Worm (Caenorhabditis elegans): ENCODE measurements around the gene rev-1.

DNA sequence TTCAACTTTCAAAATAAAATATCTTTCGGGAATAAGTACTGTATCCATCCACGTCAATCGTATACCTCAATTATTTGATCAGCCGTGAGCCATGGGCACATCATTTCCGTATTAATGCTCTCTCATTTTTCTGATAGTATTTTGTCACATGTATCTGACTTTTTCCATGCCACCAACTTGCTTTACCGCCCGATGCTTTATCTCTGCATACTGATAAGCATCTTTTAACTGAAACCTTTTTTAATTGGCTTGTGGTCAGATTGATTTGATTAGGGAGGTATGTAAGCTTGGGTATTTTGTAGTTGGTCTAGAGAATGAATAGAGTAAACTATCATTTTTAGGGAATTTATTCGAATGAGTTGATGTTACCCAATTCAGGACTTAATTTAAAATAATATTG, 11.1 kb upstream of the rev-1 start:
- TF ChIP-seq Y55F3AM.14 (GFP tag; optimal IDR thresholded peaks at IDR 0.05) (no peak), nhr-23 (tag; optimal IDR thresholded peaks at IDR 0.05) (no peak), peb-1 (tag; optimal IDR thresholded peaks at IDR 0.05) (no peak), ztf-11 (tag; optimal IDR thresholded peaks at IDR 0.05) (no peak), egl-27 (tag; optimal IDR thresholded peaks at IDR 0.05) (no peak), alr-1 (tag; optimal IDR thresholded peaks at IDR 0.05) (no peak), nhr-77 (tag; optimal IDR thresholded peaks at IDR 0.05) (no peak), elt-3 (tag; optimal IDR thresholded peaks at IDR 0.05) (no peak), blmp-1 (tag; optimal IDR thresholded peaks at IDR 0.05; ENCODE audit: insufficient read depth) (no peak)

Measured in whole organism, L2 larva.